Fruit fly (Drosophila melanogaster) whole organism, embryonic: ENCODE results near the gene CG3777.

Experiments
- BtbVII ChIP-seq: fragments of 200-800 bp; sonication (Bioruptor generic); optimal IDR thresholded peaks from 3 replicates; lab custom pipeline; 2017; ENCODE audit warnings: missing biosample characterization, mild to moderate bottlenecking, missing genetic modification characterization
- C15 ChIP-seq: fragments of 200-800 bp; sonication (Bioruptor generic); IDR thresholded peaks from 3 replicates; pipeline ENCODE4 v1.3.6; 2022; ENCODE audit warnings: missing biosample characterization, missing genetic modification characterization
- CG12769 ChIP-seq: fragments of 200-800 bp; sonication (Bioruptor generic); optimal IDR thresholded peaks from 2 replicates; lab custom pipeline; 2019; ENCODE audit warnings: missing biosample characterization, mild to moderate bottlenecking, missing genetic modification characterization, moderate library complexity
- CG13424 ChIP-seq: fragments of 200-800 bp; sonication (Bioruptor generic); optimal IDR thresholded peaks from 2 replicates; lab custom pipeline; 2019; ENCODE audit warnings: missing biosample characterization, mild to moderate bottlenecking, missing genetic modification characterization, moderate library complexity
- CG14050 ChIP-seq: fragments of 200-800 bp; sonication (Bioruptor generic); IDR thresholded peaks from 3 replicates; pipeline ENCODE4 v1.3.6; 2022; ENCODE audit warnings: missing biosample characterization, missing genetic modification characterization
- CG16815 ChIP-seq: fragments of 200-800 bp; sonication (Bioruptor generic); optimal IDR thresholded peaks from 3 replicates; lab custom pipeline; 2017; ENCODE audit warnings: missing biosample characterization, mild to moderate bottlenecking, missing genetic modification characterization
- CG17829 ChIP-seq: fragments of 200-800 bp; optimal IDR thresholded peaks from 2 replicates; lab custom pipeline; 2019; ENCODE audit warnings: missing biosample characterization, mild to moderate bottlenecking, missing genetic modification characterization, moderate library complexity
- CG18619 ChIP-seq: fragments of 200-800 bp; sonication (Bioruptor generic); optimal IDR thresholded peaks from 3 replicates; lab custom pipeline; 2017; ENCODE audit warnings: missing biosample characterization, mild to moderate bottlenecking, missing genetic modification characterization
- CG2120 ChIP-seq: fragments of 200-800 bp; sonication (Bioruptor generic); optimal IDR thresholded peaks from 3 replicates; lab custom pipeline; 2016; ENCODE audit warnings: missing biosample characterization, missing genetic modification characterization
- CG2199 ChIP-seq: fragments of 200-800 bp; sonication (Bioruptor generic); IDR thresholded peaks from 3 replicates; pipeline ENCODE4 v1.3.6; 2022; ENCODE audit warnings: missing biosample characterization, missing genetic modification characterization
- CG3726 ChIP-seq: fragments of 200-800 bp; sonication (Bioruptor generic); IDR thresholded peaks from 3 replicates; pipeline ENCODE4, ENCODE4 v1.3.6; 2022; ENCODE audit warnings: missing biosample characterization, missing genetic modification characterization
- CG4360 ChIP-seq: fragments of 200-800 bp; sonication (Bioruptor generic); IDR thresholded peaks from 2 replicates; pipeline ENCODE4 v1.3.6; 2022; ENCODE audit warnings: missing biosample characterization, missing genetic modification characterization
- CG4707 ChIP-seq: fragments of 200-800 bp; sonication (Bioruptor generic); optimal IDR thresholded peaks from 2 replicates; lab custom pipeline; 2018; ENCODE audit warnings: missing biosample characterization, mild to moderate bottlenecking, missing genetic modification characterization, moderate library complexity
- CG7357 ChIP-seq: fragments of 200-800 bp; sonication (Bioruptor generic); IDR thresholded peaks from 3 replicates; pipeline ENCODE4 v1.3.6; 2022; ENCODE audit warnings: missing biosample characterization, missing genetic modification characterization
- CG9215 ChIP-seq: fragments of 200-800 bp; sonication (Bioruptor generic); IDR thresholded peaks from 2 replicates; pipeline ENCODE4 v1.3.6; 2022; ENCODE audit warnings: missing biosample characterization, missing genetic modification characterization
- CG9437 ChIP-seq: fragments of 200-800 bp; sonication (Bioruptor generic); optimal IDR thresholded peaks from 2 replicates; lab custom pipeline; 2018; ENCODE audit warnings: missing biosample characterization, mild to moderate bottlenecking, missing genetic modification characterization
- Dip2 ChIP-seq: fragments of 200-800 bp; sonication (Bioruptor generic); IDR thresholded peaks from 2 replicates; pipeline ENCODE4 v1.3.6; 2022; ENCODE audit warnings: missing biosample characterization, missing genetic modification characterization
- E2f2 ChIP-seq: fragments of 200-800 bp; sonication (Bioruptor generic); IDR thresholded peaks from 2 replicates; pipeline ENCODE4 v1.3.6; 2022; ENCODE audit warnings: missing biosample characterization, missing genetic modification characterization
- Fer2 ChIP-seq: fragments of 200-800 bp; sonication (Bioruptor generic); optimal IDR thresholded peaks from 2 replicates; lab custom pipeline; 2018; ENCODE audit warnings: missing biosample characterization, mild to moderate bottlenecking, missing genetic modification characterization, moderate library complexity
- Kr ChIP-seq: fragments of 200-800 bp; sonication (Bioruptor generic); optimal IDR thresholded peaks from 2 replicates; lab custom pipeline; 2017; ENCODE audit warnings: missing biosample characterization, mild to moderate bottlenecking, missing genetic modification characterization
- Lpt ChIP-seq: fragments of >200 bp; optimal IDR thresholded peaks from 2 replicates; lab custom pipeline; 2018; ENCODE audit warnings: missing biosample characterization, missing genetic modification characterization
- MESR4 ChIP-seq: fragments of 200-800 bp; sonication (Bioruptor generic); optimal IDR thresholded peaks from 2 replicates; lab custom pipeline; 2018; ENCODE audit warnings: missing biosample characterization, mild to moderate bottlenecking, missing genetic modification characterization, moderate library complexity
- Nf-YB ChIP-seq: fragments of 200-800 bp; sonication (Bioruptor generic); optimal IDR thresholded peaks from 3 replicates; lab custom pipeline; 2019; ENCODE audit warnings: missing biosample characterization, mild to moderate bottlenecking, missing genetic modification characterization, moderate library complexity
- NfI ChIP-seq: fragments of 200-800 bp; sonication (Bioruptor generic); optimal IDR thresholded peaks from 3 replicates; lab custom pipeline; 2018; ENCODE audit warnings: missing biosample characterization, mild to moderate bottlenecking, missing genetic modification characterization, moderate library complexity
- Trl ChIP-seq, 3 experiments: fragments of >200 bp in 2 of 3; fragments of 200-800 bp in 1 of 3; sonication (Bioruptor generic) in 1 of 3; optimal IDR thresholded peaks; 2 replicates in 1 of 3; 3 replicates in 2 of 3; lab custom pipeline; 2016 to 2017; ENCODE audit warnings: missing biosample characterization in 1 of 3, missing genetic modification characterization in 1 of 3
- Vsx1 ChIP-seq: fragments of 200-800 bp; sonication (Bioruptor generic); optimal IDR thresholded peaks from 2 replicates; lab custom pipeline; 2017; ENCODE audit warnings: missing biosample characterization, mild to moderate bottlenecking, missing genetic modification characterization, missing genetic modification reagents
- ap ChIP-seq: fragments of 200-800 bp; sonication (Bioruptor generic); IDR thresholded peaks from 2 replicates; pipeline ENCODE4 v1.3.6; 2022; ENCODE audit warnings: missing biosample characterization, missing genetic modification characterization
- ci ChIP-seq: fragments of 200-800 bp; sonication (Bioruptor generic); IDR thresholded peaks from 3 replicates; pipeline ENCODE4 v1.3.6; 2022; ENCODE audit warnings: missing biosample characterization, missing genetic modification characterization
- disco-r ChIP-seq: fragments of 200-800 bp; sonication (Bioruptor generic); optimal IDR thresholded peaks from 2 replicates; lab custom pipeline; 2016; ENCODE audit warnings: missing biosample characterization, missing genetic modification characterization
- dmrt11E ChIP-seq: fragments of 200-800 bp; sonication (Bioruptor generic); optimal IDR thresholded peaks from 3 replicates; lab custom pipeline; 2018; ENCODE audit warnings: missing biosample characterization, mild to moderate bottlenecking, missing genetic modification characterization, moderate library complexity
- gem ChIP-seq: fragments of 200-800 bp; sonication (Bioruptor generic); optimal IDR thresholded peaks from 2 replicates; lab custom pipeline; 2019; ENCODE audit warnings: missing biosample characterization, mild to moderate bottlenecking, missing genetic modification characterization, moderate library complexity
- grn ChIP-seq: fragments of 200-800 bp; sonication (Bioruptor generic); optimal IDR thresholded peaks from 3 replicates; lab custom pipeline; 2017; ENCODE audit warnings: missing biosample characterization, missing genetic modification characterization
- hb ChIP-seq: fragments of 200-800 bp; sonication (Bioruptor generic); IDR thresholded peaks from 3 replicates; pipeline ENCODE4 v1.3.6; 2022; ENCODE audit warnings: missing biosample characterization, missing genetic modification characterization; ENCODE audit not compliant: partially characterized antibody
- her ChIP-seq: fragments of 200-800 bp; sonication (Bioruptor generic); optimal IDR thresholded peaks from 2 replicates; lab custom pipeline; 2016; ENCODE audit warnings: missing biosample characterization, missing genetic modification characterization
- hkb ChIP-seq, 2 experiments: fragments of 200-800 bp in 1 of 2; fragments of >200 bp in 1 of 2; sonication (Bioruptor generic) in 1 of 2; IDR thresholded peaks in 1 of 2; optimal IDR thresholded peaks in 1 of 2; 2 replicates each; pipeline versions ENCODE4 v1.3.6 to Lab custom; 2017 to 2022; ENCODE audit warnings: missing biosample characterization in 1 of 2, missing genetic modification characterization in 1 of 2
- jing ChIP-seq: fragments of 200-800 bp; sonication (Bioruptor generic); optimal IDR thresholded peaks from 2 replicates; lab custom pipeline; 2018; ENCODE audit warnings: missing biosample characterization, mild to moderate bottlenecking, missing genetic modification characterization
- kah ChIP-seq: fragments of 200-800 bp; sonication (Bioruptor generic); optimal IDR thresholded peaks from 2 replicates; lab custom pipeline; 2018; ENCODE audit warnings: missing biosample characterization, mild to moderate bottlenecking, missing genetic modification characterization
- lilli ChIP-seq: fragments of 200-800 bp; sonication (Bioruptor generic); optimal IDR thresholded peaks from 3 replicates; lab custom pipeline; 2016; ENCODE audit warnings: missing biosample characterization, missing genetic modification characterization
- nmo ChIP-seq: fragments of 200-800 bp; sonication (Bioruptor generic); optimal IDR thresholded peaks from 2 replicates; lab custom pipeline; 2018; ENCODE audit warnings: missing biosample characterization, mild to moderate bottlenecking, missing genetic modification characterization, moderate library complexity
- oc ChIP-seq: fragments of 200-800 bp; sonication (Bioruptor generic); optimal IDR thresholded peaks from 2 replicates; lab custom pipeline; 2018; ENCODE audit warnings: missing biosample characterization, mild to moderate bottlenecking, missing genetic modification characterization, moderate library complexity
- repo ChIP-seq: fragments of 200-800 bp; sonication (Bioruptor generic); optimal IDR thresholded peaks from 2 replicates; lab custom pipeline; 2016; ENCODE audit warnings: missing biosample characterization, missing genetic modification characterization
- ro ChIP-seq: fragments of 200-800 bp; sonication (Bioruptor generic); IDR thresholded peaks from 2 replicates; pipeline ENCODE4 v1.3.6; 2022; ENCODE audit warnings: missing biosample characterization, missing genetic modification characterization
- run ChIP-seq: fragments of 200-800 bp; sonication (Bioruptor generic); optimal IDR thresholded peaks from 3 replicates; lab custom pipeline; 2018; ENCODE audit warnings: missing biosample characterization, mild to moderate bottlenecking, missing genetic modification characterization
- schlank ChIP-seq: fragments of 200-800 bp; sonication (Bioruptor generic); optimal IDR thresholded peaks from 2 replicates; lab custom pipeline; 2018; ENCODE audit warnings: missing biosample characterization, mild to moderate bottlenecking, missing genetic modification characterization
- sens-2 ChIP-seq: fragments of 200-800 bp; sonication (Bioruptor generic); IDR thresholded peaks from 2 replicates; pipeline ENCODE4 v1.3.6; 2022; ENCODE audit warnings: missing biosample characterization, missing genetic modification characterization
- seq ChIP-seq: fragments of 200-800 bp; sonication (Bioruptor generic); IDR thresholded peaks from 2 replicates; pipeline ENCODE4 v1.3.6; 2022; ENCODE audit warnings: missing biosample characterization, missing genetic modification characterization
- sqz ChIP-seq: fragments of 200-800 bp; sonication (Bioruptor generic); optimal IDR thresholded peaks from 3 replicates; lab custom pipeline; 2018; ENCODE audit warnings: missing biosample characterization, mild to moderate bottlenecking, missing genetic modification characterization
- tll ChIP-seq, 2 experiments: fragments of 200-800 bp in 1 of 2; fragments of >200 bp in 1 of 2; sonication (Bioruptor generic) in 1 of 2; optimal IDR thresholded peaks; 2 replicates each; lab custom pipeline; 2017 to 2019; ENCODE audit warnings: missing biosample characterization in 2 of 2, missing genetic modification characterization in 2 of 2, mild to moderate bottlenecking in 1 of 2, moderate library complexity in 1 of 2
- tx ChIP-seq: fragments of 200-800 bp; sonication (Bioruptor generic); optimal IDR thresholded peaks from 2 replicates; lab custom pipeline; 2016; ENCODE audit warnings: missing biosample characterization, missing genetic modification characterization

The CG3777 gene

DNA sequence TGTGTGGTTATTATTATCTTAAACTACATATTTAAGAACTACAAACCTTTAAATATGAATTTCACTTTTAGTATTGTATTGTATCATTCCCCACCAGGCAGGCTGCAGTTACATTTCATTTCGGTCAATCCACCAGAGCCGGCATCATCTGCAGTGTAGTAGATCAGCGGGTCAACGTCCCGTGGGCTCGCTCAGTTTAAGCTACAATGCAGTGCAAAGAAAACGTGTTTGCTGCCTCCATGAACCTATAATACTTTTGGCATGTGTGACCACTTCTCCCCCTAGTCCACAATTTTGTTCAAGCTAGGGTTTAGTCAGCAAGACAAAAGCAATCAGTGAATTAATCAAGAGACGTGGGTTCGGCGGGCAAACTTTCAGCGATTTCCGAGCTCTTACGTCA, 11.5 kb upstream of the CG3777 start:
- TF ChIP-seq Kr: no peak
- TF ChIP-seq oc (tag; lab: Kevin White, UChicago): peak; percentile 3

DNA sequence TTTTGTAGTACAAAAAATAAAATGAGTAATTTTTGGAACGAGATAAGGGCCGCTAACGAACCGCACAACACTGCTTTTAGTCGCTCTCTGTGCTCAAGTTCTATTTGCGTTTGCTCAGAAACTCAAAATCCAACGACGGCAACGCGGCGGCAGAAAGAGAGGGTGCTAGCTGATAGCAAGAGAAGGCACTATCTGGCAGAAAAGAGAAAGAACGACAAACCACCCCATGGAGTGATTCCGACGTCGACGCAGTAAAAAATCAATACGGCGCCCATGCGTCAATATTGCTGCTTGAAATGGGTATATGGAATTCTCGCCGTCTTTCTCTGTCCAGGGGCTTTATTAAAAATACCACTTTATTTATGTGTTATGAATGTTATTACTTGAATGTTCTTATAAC, 3.4 kb upstream of the CG3777 start:
- no peak for TF ChIP-seq Nf-YB (GFP tag; lab: Kevin White, UChicago)
- TF ChIP-seq Dip2 (GFP tag; lab: Robert Waterston, UW): no peak
- TF ChIP-seq CG16815 (GFP tag; lab: Kevin White, UChicago): no peak
- no peak for TF ChIP-seq C15
- TF ChIP-seq CG13424: no peak
- TF ChIP-seq sens-2: no peak
- no peak for TF ChIP-seq CG9215
- TF ChIP-seq CG12769 (tag; lab: Kevin White, UChicago): peak; percentile 13
- TF ChIP-seq hkb (optimal IDR thresholded peaks at IDR 0.05; lab: Kevin White, UChicago): no peak
- no peak for TF ChIP-seq hkb (GFP tag; IDR thresholded peaks at IDR 0.05; lab: Robert Waterston, UW)
- no peak for TF ChIP-seq ap (GFP tag; lab: Robert Waterston, UW)
- no peak for TF ChIP-seq CG17829 (tag; lab: Kevin White, UChicago)
- no peak for TF ChIP-seq Fer2 (tag; lab: Kevin White, UChicago)
- no peak for TF ChIP-seq her (GFP tag; lab: Kevin White, UChicago)
- no peak for TF ChIP-seq sqz (GFP tag; lab: Kevin White, UChicago)
- peak; percentile 52; the same call in 2 of the 3 replicates for TF ChIP-seq ci (GFP tag; lab: Robert Waterston, UW)
- no peak for TF ChIP-seq tx (GFP tag; lab: Kevin White, UChicago)
- no peak for TF ChIP-seq ro (GFP tag; lab: Robert Waterston, UW)
- no peak for TF ChIP-seq run (tag; lab: Kevin White, UChicago)
- no peak for TF ChIP-seq CG9437
- no peak for TF ChIP-seq schlank
- TF ChIP-seq CG14050 (GFP tag; lab: Robert Waterston, UW): no peak
- TF ChIP-seq Lpt (GFP tag; lab: Kevin White, UChicago): no peak
- no peak for TF ChIP-seq jing (GFP tag; lab: Kevin White, UChicago)
- TF ChIP-seq NfI (GFP tag; lab: Kevin White, UChicago): no peak
- TF ChIP-seq CG7357: no peak
- TF ChIP-seq E2f2 (GFP tag; lab: Robert Waterston, UW): no peak
- peak; percentile 7 for TF ChIP-seq kah (GFP tag; lab: Kevin White, UChicago)
- no peak for TF ChIP-seq dmrt11E
- TF ChIP-seq BtbVII: no peak
- TF ChIP-seq MESR4 (GFP tag; lab: Kevin White, UChicago): no peak
- no peak for TF ChIP-seq CG18619
- TF ChIP-seq gem: no peak
- TF ChIP-seq hb (GFP tag; lab: Robert Waterston, UW): no peak
- TF ChIP-seq Vsx1 (GFP tag; lab: Kevin White, UChicago): no peak
- TF ChIP-seq nmo (GFP tag; lab: Kevin White, UChicago): no peak
- no peak for TF ChIP-seq CG4360
- no peak for TF ChIP-seq lilli
- no peak for TF ChIP-seq tll (GFP tag; optimal IDR thresholded peaks at IDR 0.05; lab: Kevin White, UChicago)
- TF ChIP-seq CG3726 (GFP tag; lab: Robert Waterston, UW): no peak
- no peak for TF ChIP-seq disco-r (GFP tag; lab: Kevin White, UChicago)
- no peak for TF ChIP-seq repo (GFP tag; lab: Kevin White, UChicago)
- TF ChIP-seq CG4707 (GFP tag; lab: Kevin White, UChicago): no peak
- TF ChIP-seq CG2120: peak; percentile 5
- TF ChIP-seq seq (GFP tag; lab: Robert Waterston, UW): peak; percentile 65; the same call in 1 of the 2 replicates
- TF ChIP-seq grn: no peak
- TF ChIP-seq CG2199 (GFP tag; lab: Robert Waterston, UW): peak; percentile 76; the same call in 2 of the 3 replicates
- peak; percentile 56 to 60 for TF ChIP-seq Trl (optimal IDR thresholded peaks at IDR 0.05; lab: Kevin White, UChicago)
- TF ChIP-seq Trl (GFP tag; optimal IDR thresholded peaks at IDR 0.05; lab: Kevin White, UChicago): no peak
